Worm (Caenorhabditis elegans) whole organism, young adult: ENCODE measurements around the gene H25K10.4.

Experiments used
- B0019.2 ChIP-seq: fragments of 200-800 bp; sonication (Bioruptor generic); conservative IDR thresholded peaks from 2 replicates; pipeline ENCODE4 v1.3.6; 2022; ENCODE audit warnings: missing genetic modification reagents, missing genetic modification characterization, missing compliant biosample characterization
- B0261.1 ChIP-seq: sonication (generic microtip); optimal IDR thresholded peaks from 2 replicates; lab custom pipeline; 2016; ENCODE audit warnings: mild to moderate bottlenecking, missing genetic modification characterization, moderate library complexity, missing compliant biosample characterization
- C06A6.2 ChIP-seq: fragments of 200-800 bp; sonication (Bioruptor generic); conservative IDR thresholded peaks from 2 replicates; pipeline ENCODE4 v1.3.6; 2022; ENCODE audit warnings: missing genetic modification characterization, missing compliant biosample characterization
- F10E7.11 ChIP-seq: sonication (generic microtip); optimal IDR thresholded peaks from 2 replicates; lab custom pipeline; 2017; ENCODE audit warnings: mild to moderate bottlenecking, missing genetic modification characterization, moderate library complexity, missing compliant biosample characterization
- F33H1.4 ChIP-seq: fragments of 200-800 bp; sonication (Bioruptor generic); IDR thresholded peaks from 2 replicates; pipeline ENCODE4 v1.3.6; 2022; ENCODE audit warnings: missing genetic modification reagents, missing genetic modification characterization, missing compliant biosample characterization
- F55B11.4 ChIP-seq: sonication (generic microtip); optimal IDR thresholded peaks from 2 replicates; lab custom pipeline; 2016; ENCODE audit warnings: missing compliant biosample characterization, missing genetic modification characterization, borderline replicate concordance; ENCODE audit not compliant: insufficient read depth
- K12H6.12 ChIP-seq: fragments of 200-800 bp; sonication (Bioruptor generic); optimal IDR thresholded peaks from 2 replicates; lab custom pipeline; 2018; ENCODE audit warnings: mild to moderate bottlenecking, missing genetic modification characterization, missing compliant biosample characterization
- Y53F4B.3 ChIP-seq: fragments of 200-800 bp; sonication (Bioruptor generic); IDR thresholded peaks from 2 replicates; pipeline ENCODE4 v1.3.6; 2022; ENCODE audit warnings: missing genetic modification reagents, missing genetic modification characterization, missing compliant biosample characterization
- ZK185.1 ChIP-seq: sonication (generic microtip); optimal IDR thresholded peaks from 2 replicates; lab custom pipeline; 2016; ENCODE audit warnings: mild to moderate bottlenecking, missing genetic modification characterization, missing compliant biosample characterization; ENCODE audit not compliant: poor library complexity, severe bottlenecking
- atf-7 ChIP-seq: sonication (generic microtip); optimal IDR thresholded peaks from 2 replicates; lab custom pipeline; 2017; ENCODE audit warnings: mild to moderate bottlenecking, missing genetic modification characterization, missing compliant biosample characterization
- attf-6 ChIP-seq: fragments of 200-800 bp; sonication (Bioruptor generic); IDR thresholded peaks from 2 replicates; pipeline ENCODE4 v1.3.6; 2022; ENCODE audit warnings: missing genetic modification reagents, missing genetic modification characterization, missing compliant biosample characterization
- cebp-2 ChIP-seq: fragments of 200-800 bp; sonication (Bioruptor generic); IDR thresholded peaks from 2 replicates; pipeline ENCODE4 v1.3.6; 2022; ENCODE audit warnings: missing genetic modification characterization, missing compliant biosample characterization
- ceh-27 ChIP-seq: fragments of 200-800 bp; sonication (Bioruptor generic); optimal IDR thresholded peaks from 2 replicates; lab custom pipeline; 2018; ENCODE audit warnings: mild to moderate bottlenecking, missing genetic modification characterization, moderate library complexity, missing compliant biosample characterization
- ceh-79 ChIP-seq: sonication (generic microtip); optimal IDR thresholded peaks from 2 replicates; lab custom pipeline; 2017; ENCODE audit warnings: mild to moderate bottlenecking, missing genetic modification characterization, missing compliant biosample characterization
- chd-7 ChIP-seq: sonication (generic microtip); optimal IDR thresholded peaks from 2 replicates; lab custom pipeline; 2016; ENCODE audit warnings: mild to moderate bottlenecking, missing genetic modification characterization, moderate library complexity, missing compliant biosample characterization
- dpff-1 ChIP-seq: sonication (generic microtip); optimal IDR thresholded peaks from 2 replicates; lab custom pipeline; 2017; ENCODE audit warnings: mild to moderate bottlenecking, missing genetic modification characterization, missing compliant biosample characterization
- egl-18 ChIP-seq: fragments of 200-800 bp; sonication (Bioruptor generic); IDR thresholded peaks from 2 replicates; pipeline ENCODE4 v1.3.6; 2022; ENCODE audit warnings: missing genetic modification reagents, missing genetic modification characterization, missing compliant biosample characterization
- egl-44 ChIP-seq: fragments of 200-800 bp; sonication (Bioruptor generic); IDR thresholded peaks from 2 replicates; pipeline ENCODE4 v1.3.6; 2022; ENCODE audit warnings: missing genetic modification reagents, missing genetic modification characterization, missing compliant biosample characterization
- egrh-3 ChIP-seq: fragments of 200-800 bp; sonication (Bioruptor generic); IDR thresholded peaks from 2 replicates; pipeline ENCODE4 v1.3.6; 2022; ENCODE audit warnings: missing genetic modification reagents, missing genetic modification characterization, missing compliant biosample characterization
- ekl-4 ChIP-seq: fragments of 200-800 bp; sonication (Bioruptor generic); IDR thresholded peaks from 2 replicates; pipeline ENCODE4 v1.3.6; 2022; ENCODE audit warnings: missing genetic modification reagents, missing genetic modification characterization, missing compliant biosample characterization
- ets-4 ChIP-seq: fragments of 200-800 bp; sonication (Bioruptor generic); optimal IDR thresholded peaks from 2 replicates; lab custom pipeline; 2018; ENCODE audit warnings: mild to moderate bottlenecking, missing genetic modification characterization, missing compliant biosample characterization
- fkh-3 ChIP-seq: sonication (generic microtip); optimal IDR thresholded peaks from 2 replicates; lab custom pipeline; 2016; ENCODE audit warnings: mild to moderate bottlenecking, missing genetic modification characterization, missing compliant biosample characterization
- gei-17 ChIP-seq: fragments of 200-800 bp; sonication (Bioruptor generic); optimal IDR thresholded peaks from 2 replicates; lab custom pipeline; 2018; ENCODE audit warnings: mild to moderate bottlenecking, missing genetic modification characterization, missing compliant biosample characterization
- lin-35 ChIP-seq, 3 experiments: fragments of 150-350 bp in 2 of 3; sonication (generic microtip) in 1 of 3; optimal IDR thresholded peaks; 2 replicates each; lab custom pipeline; 2014 to 2018; ENCODE audit warnings: missing biosample characterization in 3 of 3, missing genetic modification characterization in 3 of 3, missing genetic modification reagents in 3 of 3
- lin-54 ChIP-seq: fragments of 200-800 bp; sonication (Bioruptor generic); optimal IDR thresholded peaks from 2 replicates; lab custom pipeline; 2018; ENCODE audit warnings: mild to moderate bottlenecking, missing genetic modification characterization, missing compliant biosample characterization
- lir-1 ChIP-seq: fragments of 200-800 bp; sonication (Bioruptor generic); conservative IDR thresholded peaks from 2 replicates; pipeline ENCODE4 v1.3.6; 2022; ENCODE audit warnings: missing genetic modification reagents, missing genetic modification characterization, missing compliant biosample characterization
- madf-6 ChIP-seq: fragments of 200-800 bp; sonication (Bioruptor generic); IDR thresholded peaks from 2 replicates; pipeline ENCODE4 v1.3.6; 2022; ENCODE audit warnings: missing genetic modification reagents, missing genetic modification characterization, missing compliant biosample characterization
- madf-8 ChIP-seq: fragments of 200-800 bp; sonication (Bioruptor generic); conservative IDR thresholded peaks from 2 replicates; pipeline ENCODE4 v1.3.6; 2022; ENCODE audit warnings: missing genetic modification reagents, missing genetic modification characterization, missing compliant biosample characterization
- mcd-1 ChIP-seq: fragments of 200-800 bp; sonication (Bioruptor generic); IDR thresholded peaks from 2 replicates; pipeline ENCODE4 v1.3.6; 2022; ENCODE audit warnings: missing genetic modification reagents, missing genetic modification characterization, missing compliant biosample characterization
- pha-4 ChIP-seq: fragments of 150-350 bp; sonication (generic microtip); optimal IDR thresholded peaks from 2 replicates; lab custom pipeline; 2014; ENCODE audit warnings: missing biosample characterization, missing genetic modification reagents, missing genetic modification characterization
- rcor-1 ChIP-seq: fragments of 200-800 bp; sonication (Bioruptor generic); IDR thresholded peaks from 2 replicates; pipeline ENCODE4 v1.3.6; 2022; ENCODE audit warnings: missing genetic modification reagents, missing genetic modification characterization, missing compliant biosample characterization
- rpc-1 ChIP-seq, 2 experiments: fragments of 150-350 bp in 1 of 2; sonication (generic microtip) in 1 of 2; optimal IDR thresholded peaks; 2 replicates each; lab custom pipeline; 2014 to 2018; ENCODE audit warnings: missing biosample characterization in 1 of 2, missing genetic modification characterization in 1 of 2, missing genetic modification reagents in 1 of 2, missing genotype in 1 of 2
- snpc-4 ChIP-seq, 5 experiments: fragments of 150-350 bp in 1 of 5; sonication (generic microtip) in 4 of 5; optimal IDR thresholded peaks; 2 replicates each; lab custom pipeline; 2014 to 2018; ENCODE audit warnings: missing genetic modification characterization in 5 of 5, missing biosample characterization in 3 of 5, antibody characterized with exemption in 2 of 5, mild to moderate bottlenecking in 2 of 5, missing compliant biosample characterization in 2 of 5, missing genotype in 2 of 5, moderate library complexity in 2 of 5, missing genetic modification reagents in 1 of 5
- tlf-1 ChIP-seq: fragments of 200-800 bp; sonication (Bioruptor generic); optimal IDR thresholded peaks from 2 replicates; lab custom pipeline; 2018; ENCODE audit warnings: mild to moderate bottlenecking, missing genetic modification characterization, missing compliant biosample characterization
- xnd-1 ChIP-seq: sonication (generic microtip); optimal IDR thresholded peaks from 2 replicates; lab custom pipeline; 2016; ENCODE audit warnings: missing genotype, missing genetic modification reagents, missing genetic modification characterization, missing compliant biosample characterization
- zfh-2 ChIP-seq: fragments of 200-800 bp; sonication (Bioruptor generic); conservative IDR thresholded peaks from 2 replicates; pipeline ENCODE4 v1.3.6; 2022; ENCODE audit warnings: missing genetic modification reagents, missing genetic modification characterization, missing compliant biosample characterization
- ztf-18 ChIP-seq: sonication (generic microtip); optimal IDR thresholded peaks from 2 replicates; lab custom pipeline; 2016; ENCODE audit warnings: missing genotype, mild to moderate bottlenecking, missing genetic modification characterization, missing compliant biosample characterization
- ztf-3 ChIP-seq: fragments of 200-800 bp; sonication (Bioruptor generic); optimal IDR thresholded peaks from 2 replicates; lab custom pipeline; 2018; ENCODE audit warnings: mild to moderate bottlenecking, missing genetic modification characterization, missing compliant biosample characterization

Gene H25K10.4

ce11 chrIV:16220688-16221087 lies 5.2 kb upstream of the H25K10.4 start:
- TF ChIP-seq F33H1.4 (no peak), lin-35 (GFP tag; optimal IDR thresholded peaks at IDR 0.05; lab: Kevin White, UChicago) (no peak), snpc-4 (GFP tag; optimal IDR thresholded peaks at IDR 0.05; lab: Kevin White, UChicago) (no peak), snpc-4 (tag; optimal IDR thresholded peaks at IDR 0.05; lab: Kevin White, UChicago) (peak in 1 of 4 experiments; percentile 36), attf-6 (GFP tag; lab: Robert Waterston, UW) (peak; percentile 80), K12H6.12 (tag; lab: Kevin White, UChicago) (no peak)
- TF ChIP-seq, all 124 proteins: peak for 2

- TF ChIP-seq madf-6 (GFP tag; lab: Robert Waterston, UW): no peak
- TF ChIP-seq F10E7.11: no peak
- no peak for TF ChIP-seq atf-7
- TF ChIP-seq fkh-3: no peak
- no peak for TF ChIP-seq egl-18 (GFP tag; lab: Robert Waterston, UW)
- no peak for TF ChIP-seq gei-17 (GFP tag; lab: Kevin White, UChicago)
- no peak for TF ChIP-seq ceh-27 (GFP tag; lab: Kevin White, UChicago)
- no peak for TF ChIP-seq tlf-1 (GFP tag; lab: Kevin White, UChicago)
- TF ChIP-seq C06A6.2 (GFP tag; lab: Robert Waterston, UW): no peak
- no peak for TF ChIP-seq rcor-1 (GFP tag; lab: Robert Waterston, UW)
- TF ChIP-seq B0019.2: no peak
- TF ChIP-seq ekl-4 (GFP tag; lab: Robert Waterston, UW): no peak
- TF ChIP-seq chd-7: no peak
- TF ChIP-seq cebp-2 (GFP tag; lab: Robert Waterston, UW): no peak
- TF ChIP-seq xnd-1: no peak
- no peak for TF ChIP-seq egrh-3 (GFP tag; lab: Robert Waterston, UW)
- TF ChIP-seq lin-35 (GFP tag; optimal IDR thresholded peaks at IDR 0.05; lab: Kevin White, UChicago): no peak
- no peak for TF ChIP-seq ZK185.1 (tag; lab: Kevin White, UChicago)
- no peak for TF ChIP-seq B0261.1 (tag; lab: Kevin White, UChicago)
Observed at ce11 chrIV:16221559-16221958, 4.3 kb upstream of the H25K10.4 start, which contains the start of gene srv-11. TSS of gene srv-11 (minus strand) at chrIV:16221659.

- no peak for TF ChIP-seq ets-4
- TF ChIP-seq lir-1 (GFP tag; lab: Robert Waterston, UW): no peak
- no peak for TF ChIP-seq ekl-4 (GFP tag; lab: Robert Waterston, UW)
- no peak for TF ChIP-seq dpff-1 (tag; lab: Kevin White, UChicago)
- TF ChIP-seq rpc-1 (optimal IDR thresholded peaks at IDR 0.05; lab: Kevin White, UChicago): no peak
- TF ChIP-seq rpc-1 (tag; optimal IDR thresholded peaks at IDR 0.05; lab: Kevin White, UChicago): no peak
- TF ChIP-seq ceh-79 (tag; lab: Kevin White, UChicago): no peak
- TF ChIP-seq ztf-3 (GFP tag; lab: Kevin White, UChicago): no peak
- TF ChIP-seq Y53F4B.3 (GFP tag; lab: Robert Waterston, UW): no peak
- TF ChIP-seq egl-44 (GFP tag; lab: Robert Waterston, UW): no peak
- TF ChIP-seq mcd-1 (GFP tag; lab: Robert Waterston, UW): no peak
- TF ChIP-seq ztf-18 (tag; lab: Kevin White, UChicago): no peak
- no peak for TF ChIP-seq lin-54 (GFP tag; lab: Kevin White, UChicago)
- TF ChIP-seq zfh-2 (GFP tag; lab: Robert Waterston, UW): no peak
- TF ChIP-seq F55B11.4 (tag; lab: Kevin White, UChicago): no peak
- no peak for TF ChIP-seq pha-4 (tag; lab: Kevin White, UChicago)
- no peak for TF ChIP-seq madf-8 (GFP tag; lab: Robert Waterston, UW)
- no peak for TF ChIP-seq atf-7
- TF ChIP-seq, all 124 proteins: peak for 0
Observed at ce11 chrIV:16230464-16230863, 4.6 kb downstream of the H25K10.4 start.
